Fruit fly (Drosophila melanogaster): Measurements from ENCODE around the gene Ripalpha.

The Ripalpha gene

DNA sequence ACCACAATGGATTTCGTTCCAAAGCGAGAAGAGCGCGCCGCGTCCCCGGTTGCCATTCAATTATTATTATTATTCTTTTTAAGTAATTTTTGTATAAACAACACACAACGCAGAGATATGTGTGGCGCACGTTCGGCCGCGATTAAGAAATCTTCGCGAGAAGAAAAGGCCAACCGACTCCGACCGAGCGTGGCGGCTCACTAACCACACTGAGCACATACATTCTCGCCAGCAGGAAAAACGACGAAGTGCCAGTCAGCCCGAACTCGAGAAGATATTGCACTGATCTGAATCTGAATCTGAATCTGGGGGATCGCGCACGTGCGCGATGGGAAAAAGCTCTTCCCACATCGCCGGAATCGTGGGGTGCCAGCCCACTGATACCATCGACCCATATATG is 1.9 kb downstream of the Ripalpha start, which contains the start of gene Sur:
Sur (minus strand) TSS at position 207 of the 400 bp plus-strand sequence.
- TF ChIP-seq Hnf4 (GFP tag; optimal IDR thresholded peaks at IDR 0.05) = no peak
- TF ChIP-seq Myc (optimal IDR thresholded peaks at IDR 0.05) = no peak
- no peak for TF ChIP-seq h (GFP tag; optimal IDR thresholded peaks at IDR 0.05)
- TF ChIP-seq dl (GFP tag; optimal IDR thresholded peaks at IDR 0.05; ENCODE audit: insufficient read depth in 1 of 2, partially characterized antibody in 2 of 2) = no peak
- no peak for TF ChIP-seq Hr83 (GFP tag; optimal IDR thresholded peaks at IDR 0.05; ENCODE audit: poor library complexity, severe bottlenecking)
- no peak for TF ChIP-seq Abd-B (GFP tag; optimal IDR thresholded peaks at IDR 0.05)
- no peak for TF ChIP-seq fru (GFP tag; optimal IDR thresholded peaks at IDR 0.05)
- no peak for TF ChIP-seq GATAd (GFP tag; optimal IDR thresholded peaks at IDR 0.05)
- TF ChIP-seq sage (GFP tag; optimal IDR thresholded peaks at IDR 0.05) = no peak
- TF ChIP-seq N (GFP tag; optimal IDR thresholded peaks at IDR 0.05) = no peak
- no peak for TF ChIP-seq foxo (GFP tag; optimal IDR thresholded peaks at IDR 0.05)
- no peak for TF ChIP-seq Dfd (GFP tag; optimal IDR thresholded peaks at IDR 0.05)
- TF ChIP-seq woc (GFP tag; optimal IDR thresholded peaks at IDR 0.05) = no peak
- TF ChIP-seq ey (GFP tag; optimal IDR thresholded peaks at IDR 0.05) = no peak
- no peak for TF ChIP-seq brk (GFP tag; optimal IDR thresholded peaks at IDR 0.05)
- TF ChIP-seq OdsH (GFP tag; optimal IDR thresholded peaks at IDR 0.05) = no peak
- no peak for TF ChIP-seq br (GFP tag; optimal IDR thresholded peaks at IDR 0.05)
- TF ChIP-seq CrebA (GFP tag; optimal IDR thresholded peaks at IDR 0.05; ENCODE audit: borderline replicate concordance) = no peak
- no peak for TF ChIP-seq pan (optimal IDR thresholded peaks at IDR 0.05)

DNA sequence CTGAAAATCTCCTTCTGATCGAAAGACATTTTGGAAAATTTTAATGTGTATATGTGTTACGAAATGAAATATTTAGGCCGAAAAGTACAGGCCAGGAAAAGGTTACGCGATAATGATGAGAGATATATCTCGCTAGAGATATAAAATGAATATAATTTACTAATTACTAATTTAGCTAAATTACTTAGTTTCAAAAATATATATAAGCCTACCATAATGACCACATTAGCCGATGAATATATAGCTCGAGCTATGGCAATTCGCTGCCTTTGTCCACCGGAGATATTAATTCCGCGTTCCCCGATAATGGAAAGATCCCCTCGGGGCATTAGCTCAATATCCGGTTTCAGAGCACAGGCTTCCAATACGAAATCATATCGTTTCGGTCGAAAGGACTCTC is 9.4 kb downstream of the Ripalpha start, which contains the start of gene Fum4:
Fum4 (minus strand) TSS at position 101 of the 400 bp plus-strand sequence.
- TF ChIP-seq lola (GFP tag; optimal IDR thresholded peaks at IDR 0.05) = no peak
- TF ChIP-seq CrebA (GFP tag; optimal IDR thresholded peaks at IDR 0.05; ENCODE audit: borderline replicate concordance) = no peak
- no peak for TF ChIP-seq Myc (optimal IDR thresholded peaks at IDR 0.05)
- TF ChIP-seq dl (GFP tag; optimal IDR thresholded peaks at IDR 0.05; ENCODE audit: insufficient read depth in 1 of 2, partially characterized antibody in 2 of 2) = no peak
- no peak for TF ChIP-seq usp (GFP tag; optimal IDR thresholded peaks at IDR 0.05)
- TF ChIP-seq sage (GFP tag; optimal IDR thresholded peaks at IDR 0.05) = no peak
- TF ChIP-seq rgr (GFP tag; optimal IDR thresholded peaks at IDR 0.05) = no peak
- TF ChIP-seq Hr78 (GFP tag; optimal IDR thresholded peaks at IDR 0.05) = no peak
- TF ChIP-seq woc (GFP tag; optimal IDR thresholded peaks at IDR 0.05) = no peak
- TF ChIP-seq Hr83 (GFP tag; optimal IDR thresholded peaks at IDR 0.05; ENCODE audit: poor library complexity, severe bottlenecking) = no peak
- no peak for TF ChIP-seq dmrt93B (GFP tag; optimal IDR thresholded peaks at IDR 0.05)
- TF ChIP-seq tai (GFP tag; optimal IDR thresholded peaks at IDR 0.05) = no peak
- TF ChIP-seq Abd-B (GFP tag; optimal IDR thresholded peaks at IDR 0.05) = no peak
- TF ChIP-seq CG9705 (GFP tag; optimal IDR thresholded peaks at IDR 0.05) = no peak
- TF ChIP-seq h (GFP tag; optimal IDR thresholded peaks at IDR 0.05) = no peak
- no peak for TF ChIP-seq fru (GFP tag; optimal IDR thresholded peaks at IDR 0.05)
- no peak for TF ChIP-seq Vsx2 (GFP tag; optimal IDR thresholded peaks at IDR 0.05; ENCODE audit: partially characterized antibody)
- TF ChIP-seq brk (GFP tag; optimal IDR thresholded peaks at IDR 0.05) = no peak
- no peak for TF ChIP-seq Jra (GFP tag; optimal IDR thresholded peaks at IDR 0.05)

DNA sequence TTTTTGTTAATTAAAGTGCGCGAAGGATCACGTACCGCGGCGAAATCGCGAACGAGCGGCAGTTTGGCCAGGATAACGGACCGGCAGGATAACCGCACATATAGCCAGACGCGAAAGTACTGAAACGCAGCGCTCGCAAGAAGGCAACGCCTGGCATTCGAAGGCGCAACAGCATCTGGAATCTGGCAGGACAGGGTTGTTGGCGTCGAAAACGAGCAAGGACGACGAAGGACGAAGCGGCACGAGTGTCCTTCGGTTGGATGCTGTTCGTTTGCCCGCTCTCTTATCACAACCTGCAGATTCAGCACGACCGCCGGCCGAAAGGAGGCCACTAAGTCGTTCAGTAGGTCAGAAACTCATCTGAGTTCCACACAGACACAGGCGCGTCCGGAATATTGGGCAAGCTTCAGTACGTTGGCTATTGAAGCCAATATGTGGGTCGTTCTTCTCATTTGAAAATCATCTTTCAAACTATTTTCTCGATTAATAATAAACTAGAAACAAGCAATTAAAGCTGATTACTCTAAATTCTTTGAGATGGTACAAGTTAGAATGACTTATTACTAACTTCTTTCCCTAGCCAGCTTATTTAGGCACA is 20.5 kb downstream of the Ripalpha start, which contains the start of gene CG44153:
CG44153 (minus strand) TSS at position 75 of the 598 bp plus-strand sequence.
- TF ChIP-seq Myc (optimal IDR thresholded peaks at IDR 0.05) (no peak), Hr83 (GFP tag; optimal IDR thresholded peaks at IDR 0.05; ENCODE audit: poor library complexity, severe bottlenecking) (no peak)

DNA sequence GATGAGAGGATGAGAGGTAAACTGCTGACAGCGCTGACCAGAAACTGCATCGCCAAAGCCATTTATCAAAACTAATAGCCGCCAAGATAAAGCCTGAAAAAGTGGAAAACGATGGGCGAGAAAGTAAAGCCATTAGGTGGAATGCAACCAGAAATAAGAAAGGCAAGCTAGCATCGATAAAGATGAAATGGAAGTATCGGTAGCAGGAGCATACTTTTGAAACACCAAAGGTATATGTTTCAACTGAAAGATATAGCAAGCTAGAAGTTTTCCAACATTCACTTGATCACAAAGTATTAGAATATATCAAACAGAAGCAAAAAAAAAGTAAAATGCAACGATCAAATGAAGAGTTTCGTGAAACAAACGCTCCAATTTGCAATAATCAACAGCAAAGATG is 28.4 kb downstream of the Ripalpha start, which contains the start of gene CG13137:
CG13137 (plus strand) TSS at position 301 of the 400 bp plus-strand sequence.
- TF ChIP-seq fru (GFP tag; optimal IDR thresholded peaks at IDR 0.05) (no peak), Dif (GFP tag; optimal IDR thresholded peaks at IDR 0.05; ENCODE audit: partially characterized antibody) (no peak)

DNA sequence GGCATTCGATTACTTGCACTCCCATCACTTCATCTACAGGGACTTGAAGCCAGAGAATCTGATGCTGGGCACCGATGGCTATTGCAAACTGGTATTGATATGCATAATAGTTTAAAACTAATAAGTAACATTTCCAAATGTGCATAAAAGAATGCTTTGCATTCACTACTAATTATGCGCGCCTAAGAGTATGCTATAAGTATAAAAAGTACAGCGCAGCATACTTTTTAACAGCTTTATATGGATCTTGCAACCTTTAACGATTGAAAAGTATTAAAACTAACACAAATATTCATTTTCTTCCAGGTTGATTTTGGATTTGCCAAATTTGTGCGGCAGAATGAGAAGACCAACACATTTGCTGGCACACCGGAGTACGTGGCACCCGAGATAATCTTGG is 46.4 kb downstream of the Ripalpha start:
- no peak for TF ChIP-seq HLH106 (tag; optimal IDR thresholded peaks at IDR 0.05)
